Worm (Caenorhabditis elegans): ENCODE measurements around the gene prcc-1.

DNA sequence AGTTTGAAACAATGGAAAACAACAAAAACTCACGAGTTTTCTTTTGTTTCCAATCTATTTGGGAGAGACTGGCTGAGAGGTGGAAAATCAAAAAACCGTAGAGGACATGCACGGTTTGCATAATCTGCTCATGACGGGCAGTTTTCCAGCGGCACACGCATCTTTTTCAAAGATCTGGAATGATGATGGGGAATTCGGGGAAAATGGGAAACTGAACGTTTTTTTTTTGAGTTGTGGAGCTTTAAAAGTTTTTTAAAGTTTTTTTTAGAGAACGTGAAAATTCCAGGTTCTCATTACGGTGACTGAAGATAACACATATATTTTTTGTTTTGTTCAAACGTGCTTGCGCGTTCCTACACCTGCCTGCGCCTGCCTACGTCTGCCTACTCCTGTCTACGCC, 17.0 kb downstream of the prcc-1 start, which contains the start of gene C39E9.7:
- no peak for TF ChIP-seq nhr-6 (tag; optimal IDR thresholded peaks at IDR 0.05)
- TF ChIP-seq lin-39 (tag; optimal IDR thresholded peaks at IDR 0.05): no peak
- TF ChIP-seq lsy-2 (tag; optimal IDR thresholded peaks at IDR 0.05): no peak
- no peak for TF ChIP-seq unc-55 (GFP tag; optimal IDR thresholded peaks at IDR 0.05)
- TF ChIP-seq sma-9 (GFP tag; optimal IDR thresholded peaks at IDR 0.05): no peak
- TF ChIP-seq sma-9 (tag; optimal IDR thresholded peaks at IDR 0.05): no peak
- no peak for TF ChIP-seq nhr-25 (tag; optimal IDR thresholded peaks at IDR 0.05)
- no peak for TF ChIP-seq aly-2 (tag; optimal IDR thresholded peaks at IDR 0.05)
- TF ChIP-seq ZK546.5 (tag; optimal IDR thresholded peaks at IDR 0.05): no peak
